Worm (Caenorhabditis elegans) whole organism, L4 larva: ENCODE data around the gene ZK632.10.

Experiments
- F37D6.2 ChIP-seq: sonication (generic microtip); optimal IDR thresholded peaks from 2 replicates; lab custom pipeline; 2016; ENCODE audit warnings: mild to moderate bottlenecking, missing genetic modification characterization, missing compliant biosample characterization
- F44E2.7 ChIP-seq: fragments of 200-800 bp; sonication (Bioruptor generic); IDR thresholded peaks from 2 replicates; pipeline ENCODE4 v2.1.2; 2022; ENCODE audit warnings: missing genetic modification characterization, missing compliant biosample characterization
- F49E8.2 ChIP-seq: sonication (generic microtip); optimal IDR thresholded peaks from 2 replicates; lab custom pipeline; 2016; ENCODE audit warnings: missing compliant biosample characterization, mild to moderate bottlenecking, missing genetic modification characterization, borderline replicate concordance
- Y48G9A.11 ChIP-seq: fragments of 200-800 bp; sonication (Bioruptor generic); IDR thresholded peaks from 2 replicates; pipeline ENCODE4 v1.3.6; 2022; ENCODE audit warnings: missing genetic modification reagents, missing genetic modification characterization, missing compliant biosample characterization
- aha-1 ChIP-seq: fragments of 150-350 bp; peaks from one replicate; lab custom pipeline; 2014; ENCODE audit warnings: missing biosample characterization, missing genetic modification characterization
- arid-1 ChIP-seq: fragments of 200-800 bp; sonication (Bioruptor generic); conservative IDR thresholded peaks from 2 replicates; pipeline ENCODE4 v1.3.6; 2022; ENCODE audit warnings: missing genetic modification reagents, missing genetic modification characterization, missing compliant biosample characterization
- attf-4 ChIP-seq: sonication (generic microtip); optimal IDR thresholded peaks from 3 replicates; lab custom pipeline; 2017; ENCODE audit warnings: missing biosample characterization, missing genetic modification characterization
- ceh-32 ChIP-seq: sonication (generic microtip); optimal IDR thresholded peaks from 2 replicates; lab custom pipeline; 2016; ENCODE audit warnings: mild to moderate bottlenecking, missing genetic modification characterization, missing compliant biosample characterization; ENCODE audit not compliant: poor library complexity
- ceh-82 ChIP-seq: sonication (generic microtip); optimal IDR thresholded peaks from 2 replicates; lab custom pipeline; 2017; ENCODE audit warnings: missing biosample characterization, missing genetic modification characterization
- ces-1 ChIP-seq: fragments of 150-350 bp; sonication (generic microtip); optimal IDR thresholded peaks from 4 replicates; lab custom pipeline; 2014; ENCODE audit warnings: missing biosample characterization, missing genetic modification reagents, missing genetic modification characterization
- daf-19 ChIP-seq: fragments of 200-800 bp; sonication (Bioruptor generic); conservative IDR thresholded peaks from 2 replicates; pipeline ENCODE4 v1.3.6; 2022; ENCODE audit warnings: missing genetic modification characterization, missing compliant biosample characterization
- daf-8 ChIP-seq: fragments of 200-800 bp; sonication (Bioruptor generic); IDR thresholded peaks from 2 replicates; pipeline ENCODE4 v1.3.6; 2022; ENCODE audit warnings: missing genetic modification characterization, missing compliant biosample characterization
- dmd-6 ChIP-seq: fragments of 200-800 bp; sonication (Bioruptor generic); IDR thresholded peaks from 2 replicates; pipeline ENCODE4 v1.3.6; 2022; ENCODE audit warnings: missing genetic modification reagents, missing genetic modification characterization, missing compliant biosample characterization
- dmd-8 ChIP-seq: fragments of 200-800 bp; sonication (Bioruptor generic); IDR thresholded peaks from 2 replicates; pipeline ENCODE4 v1.3.6; 2022; ENCODE audit warnings: missing genetic modification characterization, missing compliant biosample characterization
- dmd-9 ChIP-seq: fragments of 200-800 bp; sonication (Bioruptor generic); IDR thresholded peaks from 2 replicates; pipeline ENCODE4 v1.3.6; 2022; ENCODE audit warnings: missing genetic modification reagents, missing genetic modification characterization, missing compliant biosample characterization
- duxl-1 ChIP-seq: sonication (generic microtip); optimal IDR thresholded peaks from 2 replicates; lab custom pipeline; 2016; ENCODE audit warnings: mild to moderate bottlenecking, missing genetic modification characterization, moderate library complexity, missing compliant biosample characterization; ENCODE audit not compliant: poor library complexity
- dve-1 ChIP-seq: sonication (generic microtip); optimal IDR thresholded peaks from 2 replicates; lab custom pipeline; 2017; ENCODE audit warnings: antibody characterized with exemption, mild to moderate bottlenecking, missing genetic modification characterization, missing compliant biosample characterization; ENCODE audit not compliant: insufficient read depth
- egl-27 ChIP-seq: sonication (generic microtip); optimal IDR thresholded peaks from 3 replicates; lab custom pipeline; 2017; ENCODE audit warnings: missing biosample characterization, missing genetic modification reagents, missing genetic modification characterization
- fkh-10 ChIP-seq: fragments of 150-350 bp; optimal IDR thresholded peaks from 2 replicates; lab custom pipeline; 2014; ENCODE audit warnings: missing biosample characterization, missing genetic modification reagents, missing genetic modification characterization
- hif-1 ChIP-seq, 2 experiments: sonication (generic microtip); optimal IDR thresholded peaks; 2 replicates each; lab custom pipeline; 2016 to 2017; ENCODE audit warnings: missing compliant biosample characterization in 2 of 2, missing genetic modification characterization in 2 of 2, missing genetic modification reagents in 2 of 2, missing genotype in 2 of 2, mild to moderate bottlenecking in 1 of 2
- hlh-11 ChIP-seq: fragments of 200-800 bp; sonication (Bioruptor generic); optimal IDR thresholded peaks from 2 replicates; lab custom pipeline; 2018; ENCODE audit warnings: mild to moderate bottlenecking, missing genetic modification characterization, missing compliant biosample characterization
- hlh-30 ChIP-seq: sonication (generic microtip); optimal IDR thresholded peaks from 2 replicates; lab custom pipeline; 2017; ENCODE audit warnings: antibody characterized with exemption, mild to moderate bottlenecking, missing genetic modification characterization, missing compliant biosample characterization; ENCODE audit not compliant: insufficient read depth
- lin-39 ChIP-seq: fragments of 150-350 bp; optimal IDR thresholded peaks from 2 replicates; lab custom pipeline; 2014; ENCODE audit warnings: missing biosample characterization, missing genetic modification reagents, missing genetic modification characterization
- lir-3 ChIP-seq: sonication (generic microtip); optimal IDR thresholded peaks from 2 replicates; lab custom pipeline; 2016; ENCODE audit warnings: mild to moderate bottlenecking, missing genetic modification characterization, missing compliant biosample characterization
- madf-5 ChIP-seq, 2 experiments: fragments of 200-800 bp; sonication (Bioruptor generic); IDR thresholded peaks; 2 replicates each; pipeline ENCODE4 v1.3.6; 2022; ENCODE audit warnings: missing compliant biosample characterization in 2 of 2, missing genetic modification characterization in 2 of 2
- madf-9 ChIP-seq: fragments of 200-800 bp; sonication (Bioruptor generic); conservative IDR thresholded peaks from 2 replicates; pipeline ENCODE4 v1.3.6; 2022; ENCODE audit warnings: missing genetic modification reagents, missing genetic modification characterization, missing compliant biosample characterization
- mep-1 ChIP-seq: fragments of 150-350 bp; sonication (generic microtip); optimal IDR thresholded peaks from 3 replicates; lab custom pipeline; 2014; ENCODE audit warnings: missing biosample characterization, missing genetic modification characterization
- mes-2 ChIP-seq: sonication (generic microtip); optimal IDR thresholded peaks from 2 replicates; lab custom pipeline; 2016; ENCODE audit warnings: missing genotype, mild to moderate bottlenecking, missing genetic modification characterization, missing compliant biosample characterization; ENCODE audit not compliant: poor library complexity, severe bottlenecking
- nhr-102 ChIP-seq: sonication (generic microtip); optimal IDR thresholded peaks from 2 replicates; lab custom pipeline; 2016; ENCODE audit warnings: mild to moderate bottlenecking, missing genetic modification characterization, moderate library complexity, missing compliant biosample characterization
- nhr-25 ChIP-seq: sonication (generic microtip); optimal IDR thresholded peaks from 2 replicates; lab custom pipeline; 2017; ENCODE audit warnings: missing genetic modification characterization, mild to moderate bottlenecking, missing compliant biosample characterization, antibody characterized with exemption, moderate library complexity, borderline replicate concordance; ENCODE audit not compliant: insufficient read depth
- nhr-6 ChIP-seq: fragments of 150-350 bp; optimal IDR thresholded peaks from 2 replicates; lab custom pipeline; 2014; ENCODE audit warnings: missing biosample characterization, missing genetic modification characterization
- nhr-77 ChIP-seq: fragments of 150-350 bp; optimal IDR thresholded peaks from 2 replicates; lab custom pipeline; 2014; ENCODE audit warnings: missing biosample characterization, missing genetic modification characterization
- pqm-1 ChIP-seq: sonication (generic microtip); optimal IDR thresholded peaks from 2 replicates; lab custom pipeline; 2017; ENCODE audit warnings: missing biosample characterization, missing genetic modification characterization
- rbr-2 ChIP-seq: sonication (generic microtip); optimal IDR thresholded peaks from 2 replicates; lab custom pipeline; 2016; ENCODE audit warnings: missing genotype, missing genetic modification characterization, missing compliant biosample characterization
- saeg-2 ChIP-seq: fragments of 200-800 bp; sonication (Bioruptor generic); IDR thresholded peaks from 2 replicates; pipeline ENCODE4 v1.3.6; 2022; ENCODE audit warnings: missing genetic modification reagents, missing genetic modification characterization, missing compliant biosample characterization
- sdz-12 ChIP-seq: fragments of 200-800 bp; sonication (Bioruptor generic); optimal IDR thresholded peaks from 2 replicates; lab custom pipeline; 2018; ENCODE audit warnings: mild to moderate bottlenecking, missing genetic modification characterization, missing compliant biosample characterization
- set-16 ChIP-seq: fragments of 200-800 bp; sonication (Bioruptor generic); IDR thresholded peaks from 2 replicates; pipeline ENCODE4 v1.3.6; 2022; ENCODE audit warnings: missing genetic modification reagents, missing genetic modification characterization, missing compliant biosample characterization
- tag-97 ChIP-seq: fragments of 200-800 bp; sonication (Bioruptor generic); IDR thresholded peaks from 2 replicates; pipeline ENCODE4 v1.3.6; 2022; ENCODE audit warnings: missing genetic modification characterization, missing compliant biosample characterization
- unc-130 ChIP-seq: sonication (generic microtip); optimal IDR thresholded peaks from 2 replicates; lab custom pipeline; 2016; ENCODE audit warnings: missing genetic modification reagents, missing genetic modification characterization, missing compliant biosample characterization
- unc-39 ChIP-seq: sonication (generic microtip); optimal IDR thresholded peaks from 2 replicates; lab custom pipeline; 2017; ENCODE audit warnings: missing biosample characterization, missing genetic modification characterization
- unc-62 ChIP-seq, 3 experiments: fragments of 150-350 bp in 1 of 3; sonication (generic microtip); optimal IDR thresholded peaks in 2 of 3; peaks in 1 of 3; 1 replicate in 1 of 3; 2 replicates in 2 of 3; lab custom pipeline; 2014 to 2017; ENCODE audit warnings: missing biosample characterization in 3 of 3, missing genetic modification characterization in 3 of 3, missing genetic modification reagents in 3 of 3, missing genotype in 1 of 3
- zfp-2 ChIP-seq: sonication (generic microtip); optimal IDR thresholded peaks from 2 replicates; lab custom pipeline; 2016; ENCODE audit warnings: mild to moderate bottlenecking, missing genetic modification characterization, missing compliant biosample characterization
- zfp-3 ChIP-seq: fragments of 200-800 bp; sonication (Bioruptor generic); conservative IDR thresholded peaks from 2 replicates; pipeline ENCODE4 v1.3.6; 2022; ENCODE audit warnings: missing genetic modification reagents, missing genetic modification characterization, missing compliant biosample characterization
- zip-11 ChIP-seq: fragments of 200-800 bp; sonication (Bioruptor generic); IDR thresholded peaks from 2 replicates; pipeline ENCODE4 v1.3.6; 2022; ENCODE audit warnings: missing genetic modification characterization, missing compliant biosample characterization
- zip-2 ChIP-seq: fragments of 150-350 bp; optimal IDR thresholded peaks from 2 replicates; lab custom pipeline; 2014; ENCODE audit warnings: missing biosample characterization, missing genetic modification characterization
- ztf-11 ChIP-seq: fragments of 150-350 bp; optimal IDR thresholded peaks from 2 replicates; lab custom pipeline; 2014; ENCODE audit warnings: missing biosample characterization, missing genetic modification characterization
- ztf-7 ChIP-seq: fragments of 150-350 bp; optimal IDR thresholded peaks from 2 replicates; lab custom pipeline; 2014; ENCODE audit warnings: missing biosample characterization, missing genetic modification characterization

ZK632.10 gene

DNA sequence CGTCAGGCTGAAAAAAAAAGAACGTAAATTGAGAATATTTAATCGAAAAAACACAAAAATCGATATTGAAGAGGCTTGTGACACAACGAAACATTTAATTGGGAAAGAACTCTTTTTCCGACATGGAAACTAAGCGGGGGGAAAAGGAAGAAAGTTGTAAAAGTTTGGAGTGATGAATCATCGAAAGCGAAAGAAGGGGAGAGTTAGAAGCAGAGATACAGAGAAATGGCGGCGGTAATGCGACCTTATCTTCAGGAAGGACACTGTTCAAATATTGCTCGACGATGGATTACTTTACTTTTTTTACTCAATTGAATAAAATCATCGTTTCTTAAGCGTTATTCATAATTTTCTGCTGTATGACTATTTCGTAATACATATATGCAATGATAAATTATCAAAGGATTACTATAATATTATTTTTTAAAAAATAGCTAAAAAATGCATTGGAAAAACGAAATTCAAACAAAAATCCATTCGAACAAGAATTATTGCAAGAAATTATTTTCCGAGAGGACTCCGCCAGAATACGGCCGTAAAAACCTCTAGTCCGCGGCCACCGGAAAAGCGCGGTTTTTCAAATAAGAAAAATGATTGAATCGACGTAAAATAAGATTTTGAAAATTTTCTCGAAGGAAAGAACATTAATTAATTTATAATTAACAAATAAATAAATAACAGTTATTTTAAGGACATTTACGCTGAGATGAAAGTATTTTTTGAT, 40.4 kb upstream of the ZK632.10 start, which contains the start of gene dhhc-4 (continued):
- TF ChIP-seq nhr-6 (peak; percentile 71), rbr-2 (tag; lab: Kevin White, UChicago) (peak; percentile 51), tag-97 (0 out of 2 replicates have a peak, but pooled peaks have one; percentile 58), Y48G9A.11 (GFP tag; lab: Robert Waterston, UW) (peak; percentile 54; the same call in 1 of the 2 replicates), mep-1 (peak; percentile 48), ces-1 (no peak), dmd-9 (GFP tag; lab: Robert Waterston, UW) (peak; percentile 79), hif-1 (tag; optimal IDR thresholded peaks at IDR 0.05; lab: Kevin White, UChicago) (peak in 1 of 2 experiments; percentile 91), daf-19 (0 out of 2 replicates have a peak, but pooled peaks have one; percentile 14), lin-39 (tag; lab: Kevin White, UChicago) (no peak), sdz-12 (GFP tag; lab: Kevin White, UChicago) (peak; percentile 54), hlh-11 (tag; lab: Kevin White, UChicago) (no peak), unc-130 (GFP tag; lab: Kevin White, UChicago) (peak; percentile 89), ztf-11 (no peak), zip-2 (tag; lab: Kevin White, UChicago) (no peak), zfp-3 (0 out of 2 replicates have a peak, but pooled peaks have one; percentile 22), nhr-77 (no peak), aha-1 (tag; lab: Kevin White, UChicago) (peak; percentile 13), unc-39 (tag; lab: Kevin White, UChicago) (no peak), ceh-32 (tag; lab: Kevin White, UChicago) (peak; percentile 19), pqm-1 (tag; lab: Kevin White, UChicago) (peak; percentile 5), duxl-1 (peak; percentile 39), unc-62 (GFP tag; optimal IDR thresholded peaks at IDR 0.05 in 1 of 2; lab: Kevin White, UChicago) (peak in 1 of 2 experiments; percentile 59), unc-62 (tag; optimal IDR thresholded peaks at IDR 0.05; lab: Kevin White, UChicago) (no peak), dve-1 (tag; lab: Kevin White, UChicago) (no peak), zip-11 (GFP tag; lab: Robert Waterston, UW) (no peak)

DNA sequence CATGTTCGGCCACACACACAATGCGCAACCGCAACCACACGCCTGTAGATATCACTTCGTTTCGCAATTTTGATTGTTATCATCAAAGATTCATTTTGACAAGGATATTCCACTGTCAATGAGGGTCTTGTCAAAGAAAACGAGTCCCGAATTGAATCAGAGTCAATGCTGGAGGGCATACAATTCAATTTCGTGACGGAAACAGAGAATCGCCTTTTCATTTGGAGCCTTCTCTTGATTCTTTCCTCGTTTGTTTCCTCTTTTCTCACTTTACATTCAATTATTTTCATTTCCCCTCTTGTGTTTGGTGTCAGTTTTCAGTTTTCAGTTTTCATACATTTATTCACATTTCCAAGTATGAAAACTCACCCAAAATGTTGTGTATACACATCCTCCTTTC, 39.8 kb upstream of the ZK632.10 start:
- TF ChIP-seq attf-4 (tag; lab: Kevin White, UChicago) (no peak), arid-1 (no peak), fkh-10 (GFP tag; lab: Kevin White, UChicago) (peak; percentile 22), zfp-2 (tag; lab: Kevin White, UChicago) (no peak), nhr-25 (tag; lab: Kevin White, UChicago) (no peak), madf-5 (GFP tag; IDR thresholded peaks at IDR 0.05; lab: Robert Waterston, UW) (no peak), dmd-9 (GFP tag; lab: Robert Waterston, UW) (no peak), unc-39 (tag; lab: Kevin White, UChicago) (no peak), pqm-1 (tag; lab: Kevin White, UChicago) (no peak), madf-9 (no peak), ces-1 (peak; percentile 51), nhr-102 (no peak), mes-2 (tag; lab: Kevin White, UChicago) (no peak), zfp-3 (no peak), F44E2.7 (GFP tag; lab: Robert Waterston, UW) (no peak), ceh-32 (tag; lab: Kevin White, UChicago) (no peak), F37D6.2 (no peak), daf-8 (GFP tag; lab: Robert Waterston, UW) (no peak), hlh-30 (tag; lab: Kevin White, UChicago) (peak; percentile 10), dmd-8 (no peak), ztf-7 (tag; lab: Kevin White, UChicago) (no peak), F49E8.2 (tag; lab: Kevin White, UChicago) (no peak), set-16 (GFP tag; lab: Robert Waterston, UW) (no peak), dmd-6 (GFP tag; lab: Robert Waterston, UW) (0 out of 2 replicates have a peak, but pooled peaks have one; percentile 16), saeg-2 (no peak), lir-3 (no peak), ceh-82 (tag; lab: Kevin White, UChicago) (no peak), lin-39 (tag; lab: Kevin White, UChicago) (no peak), egl-27 (tag; lab: Kevin White, UChicago) (no peak)
